Fruit fly (Drosophila melanogaster): ENCODE results near the gene Syx17.

Gene Syx17

DNA sequence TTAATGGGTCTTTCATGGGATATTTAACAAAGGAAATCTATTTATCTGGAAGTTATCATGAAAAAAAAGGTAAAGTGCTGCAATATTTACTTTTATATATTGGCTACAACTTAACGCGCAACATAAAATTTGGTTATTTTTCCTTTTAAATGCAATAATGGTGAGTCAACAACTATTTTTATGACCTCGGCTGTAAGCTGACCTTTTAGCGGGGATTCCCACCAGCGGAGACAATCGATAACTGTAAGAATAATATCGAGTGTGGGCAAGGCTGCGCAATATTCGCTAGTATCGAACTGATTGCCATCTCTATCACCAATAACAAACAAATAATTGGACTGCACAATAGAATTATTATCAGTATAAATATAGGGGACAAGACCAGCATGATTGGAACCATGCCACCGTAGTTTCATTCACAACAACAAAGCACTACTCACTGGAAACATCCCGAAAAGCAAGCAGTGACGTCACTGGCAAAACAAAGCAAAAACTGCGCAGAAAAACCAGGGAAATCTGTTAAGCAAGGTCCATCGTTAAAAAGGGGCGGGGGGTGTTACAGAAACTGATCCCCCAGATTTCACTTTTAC, at the start of gene Syx17 (continued):
- peak; percentile 65 for TF ChIP-seq CG15601 (tag; optimal IDR thresholded peaks at IDR 0.05)
- TF ChIP-seq CG11560 (tag; IDR thresholded peaks at IDR 0.05), result peak; percentile 99
- TF ChIP-seq crc (GFP tag; optimal IDR thresholded peaks at IDR 0.05), result peak; percentile 10
- no peak for TF ChIP-seq gro (GFP tag; optimal IDR thresholded peaks at IDR 0.05)
- no peak for TF ChIP-seq gce (GFP tag; IDR thresholded peaks at IDR 0.05)
- peak; percentile 72 for TF ChIP-seq CG31441 (GFP tag; IDR thresholded peaks at IDR 0.05)
- no peak for TF ChIP-seq CG2202 (tag; optimal IDR thresholded peaks at IDR 0.05)
- peak; percentile 96 for TF ChIP-seq Ets65A (GFP tag)
- TF ChIP-seq CG17385 (GFP tag; optimal IDR thresholded peaks at IDR 0.05), result peak; percentile 18
- peak; percentile 38 for TF ChIP-seq CG12744 (GFP tag; optimal IDR thresholded peaks at IDR 0.05)
- TF ChIP-seq CG8388 (GFP tag; optimal IDR thresholded peaks at IDR 0.05), result peak; percentile 45
- TF ChIP-seq Sry-β (GFP tag; optimal IDR thresholded peaks at IDR 0.05), result peak; percentile 35
- TF ChIP-seq CrebB (tag; optimal IDR thresholded peaks at IDR 0.05), result peak; percentile 60
- TF ChIP-seq ftz-f1 (GFP tag; optimal IDR thresholded peaks at IDR 0.05), result peak; percentile 95
- peak; percentile 86 for TF ChIP-seq Dll (GFP tag; IDR thresholded peaks at IDR 0.05; ENCODE audit: partially characterized antibody)
- peak; percentile 26 for TF ChIP-seq gsb-n (tag; optimal IDR thresholded peaks at IDR 0.05)
- TF ChIP-seq CG13624 (GFP tag; optimal IDR thresholded peaks at IDR 0.05), result peak; percentile 91
- TF ChIP-seq gsb (GFP tag; IDR thresholded peaks at IDR 0.05), result no peak
- TF ChIP-seq D19A (tag; optimal IDR thresholded peaks at IDR 0.05), result peak; percentile 47
- peak; percentile 60 for TF ChIP-seq p53 (GFP tag; optimal IDR thresholded peaks at IDR 0.05)
- TF ChIP-seq wor (GFP tag; IDR thresholded peaks at IDR 0.05), result no peak
- peak; percentile 94 for TF ChIP-seq CG6791 (GFP tag; IDR thresholded peaks at IDR 0.05; ENCODE audit: partially characterized antibody)
- TF ChIP-seq CTCF (GFP tag; optimal IDR thresholded peaks at IDR 0.05), result peak; percentile 49
- peak; percentile 73 for TF ChIP-seq vvl (GFP tag; IDR thresholded peaks at IDR 0.05)
- no peak for TF ChIP-seq CG10321 (GFP tag; IDR thresholded peaks at IDR 0.05)
- peak; percentile 45 for TF ChIP-seq eyg (GFP tag; optimal IDR thresholded peaks at IDR 0.05)
- peak; percentile 88 for TF ChIP-seq Scr (GFP tag; IDR thresholded peaks at IDR 0.05; ENCODE audit: partially characterized antibody)
- no peak for TF ChIP-seq Poxn (GFP tag; IDR thresholded peaks at IDR 0.05)
- peak in 1 of 2 experiments; percentile 43 for TF ChIP-seq chif (GFP tag; optimal IDR thresholded peaks at IDR 0.05)
- TF ChIP-seq CG3838 (GFP tag; optimal IDR thresholded peaks at IDR 0.05), result peak; percentile 98
- TF ChIP-seq CG10366 (GFP tag; IDR thresholded peaks at IDR 0.05), result peak; percentile 46
- TF ChIP-seq Hr39 (optimal IDR thresholded peaks at IDR 0.05), result no peak
- peak; percentile 84 for TF ChIP-seq abd-A (tag; optimal IDR thresholded peaks at IDR 0.05)
- TF ChIP-seq otp (GFP tag; IDR thresholded peaks at IDR 0.05), result no peak; the same call in 2 of the 3 replicates
- peak; percentile 41 for TF ChIP-seq HmgD (GFP tag; optimal IDR thresholded peaks at IDR 0.05)
- TF ChIP-seq lab (GFP tag; optimal IDR thresholded peaks at IDR 0.05), result peak; percentile 53
- peak; percentile 49 for TF ChIP-seq fu2 (GFP tag; optimal IDR thresholded peaks at IDR 0.05)
- peak; percentile 71 for TF ChIP-seq sob (GFP tag; IDR thresholded peaks at IDR 0.05)

DNA sequence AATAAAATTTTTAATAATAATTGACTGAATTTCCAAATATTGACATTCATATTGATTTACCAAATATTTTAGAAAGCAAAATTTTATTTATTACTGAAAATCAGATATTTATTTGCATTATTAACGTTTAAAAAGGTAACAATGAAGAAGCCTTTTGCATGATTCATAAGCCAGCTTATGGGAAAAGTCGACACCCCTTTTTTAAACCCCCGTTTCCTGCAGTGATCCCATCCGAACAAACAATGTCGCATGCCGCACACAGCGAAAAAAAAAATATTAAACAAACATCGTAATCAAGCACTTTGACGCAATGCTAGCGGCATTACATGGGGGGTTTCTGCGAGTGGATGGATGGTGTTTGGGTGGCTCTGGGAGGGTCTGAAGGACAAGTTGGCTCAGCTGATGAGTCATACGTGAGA, 49.6 kb upstream of the Syx17 start:
- TF ChIP-seq btn (GFP tag; optimal IDR thresholded peaks at IDR 0.05) (no peak), CG12942 (GFP tag; optimal IDR thresholded peaks at IDR 0.05) (no peak), NC2α (GFP tag; optimal IDR thresholded peaks at IDR 0.05) (no peak), CG4404 (GFP tag; IDR thresholded peaks at IDR 0.05) (no peak), MTF-1 (GFP tag; optimal IDR thresholded peaks at IDR 0.05; ENCODE audit: borderline replicate concordance) (no peak), Rx (GFP tag; IDR thresholded peaks at IDR 0.05) (no peak), lab (GFP tag; optimal IDR thresholded peaks at IDR 0.05) (peak; percentile 77), CG34422 (GFP tag; IDR thresholded peaks at IDR 0.05) (no peak), CG5245 (GFP tag; optimal IDR thresholded peaks at IDR 0.05) (no peak), tna (GFP tag; IDR thresholded peaks at IDR 0.05; ENCODE audit: partially characterized antibody) (no peak), CoRest (tag; optimal IDR thresholded peaks at IDR 0.05) (peak; percentile 44), chm (GFP tag; IDR thresholded peaks at IDR 0.05) (no peak), gsb-n (tag; optimal IDR thresholded peaks at IDR 0.05) (no peak), Fer1 (GFP tag; optimal IDR thresholded peaks at IDR 0.05) (peak; percentile 41), CG30431 (GFP tag; optimal IDR thresholded peaks at IDR 0.05) (no peak), tx (GFP tag; optimal IDR thresholded peaks at IDR 0.05) (no peak), BtbVII (GFP tag; optimal IDR thresholded peaks at IDR 0.05) (peak; percentile 11), CG3407 (GFP tag; optimal IDR thresholded peaks at IDR 0.05) (peak; percentile 10)
